Fruit fly (Drosophila melanogaster): ENCODE data around the gene Sras.

DNA sequence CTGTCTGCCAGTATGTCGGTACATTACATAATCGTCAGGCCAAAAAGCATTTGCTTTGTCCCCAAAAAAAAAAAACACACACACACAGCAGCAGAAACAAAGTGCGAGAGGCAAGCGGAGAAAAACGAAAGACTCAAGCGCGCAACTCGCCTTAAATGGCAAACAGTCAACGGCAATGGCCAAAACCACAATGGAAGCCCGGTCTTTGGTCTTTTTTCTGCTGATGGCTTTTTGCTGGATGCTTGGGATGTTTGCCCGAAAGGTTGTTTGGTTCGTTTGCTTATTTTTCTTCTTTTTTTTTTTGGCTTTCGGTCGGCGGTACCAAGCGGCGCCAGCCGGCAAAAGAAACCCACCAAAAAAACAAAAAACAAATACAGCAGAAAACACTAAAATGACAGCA lies 7.5 kb downstream of the Sras start:
- no peak for TF ChIP-seq CG6808 (GFP tag; optimal IDR thresholded peaks at IDR 0.05)
- TF ChIP-seq CG3032 (tag; optimal IDR thresholded peaks at IDR 0.05): no peak
